Fruit fly (Drosophila melanogaster) whole organism, embryonic: ENCODE results near the gene PEK.

Source experiments
- Atf6 ChIP-seq: fragments of 200-800 bp; sonication (Bioruptor generic); IDR thresholded peaks from 2 replicates; pipeline ENCODE4 v1.3.6; 2022; ENCODE audit warnings: missing biosample characterization, missing genetic modification characterization
- Blimp-1 ChIP-seq: fragments of 200-800 bp; sonication (Bioruptor generic); optimal IDR thresholded peaks from 3 replicates; lab custom pipeline; 2018; ENCODE audit warnings: missing biosample characterization, missing genetic modification characterization, mild to moderate bottlenecking, moderate library complexity, missing genetic modification reagents
- CG10959 ChIP-seq: fragments of 200-800 bp; sonication (Bioruptor generic); IDR thresholded peaks from 2 replicates; pipeline ENCODE4 v1.3.6; 2022; ENCODE audit warnings: missing biosample characterization, missing genetic modification characterization
- CG11696 ChIP-seq: fragments of 200-800 bp; sonication (Bioruptor generic); IDR thresholded peaks from 2 replicates; pipeline ENCODE4 v1.3.6; 2022; ENCODE audit warnings: missing biosample characterization, missing genetic modification characterization
- CG12104 ChIP-seq: fragments of 200-800 bp; sonication (Bioruptor generic); optimal IDR thresholded peaks from 3 replicates; lab custom pipeline; 2016; ENCODE audit warnings: missing biosample characterization, missing genetic modification characterization
- CG12744 ChIP-seq: fragments of 200-800 bp; sonication (Bioruptor generic); optimal IDR thresholded peaks from 2 replicates; lab custom pipeline; 2016; ENCODE audit warnings: missing biosample characterization, missing genetic modification characterization
- CG13287 ChIP-seq: fragments of 200-800 bp; sonication (Bioruptor generic); IDR thresholded peaks from 2 replicates; pipeline ENCODE4 v1.3.6; 2022; ENCODE audit warnings: missing biosample characterization, missing genetic modification characterization; ENCODE audit not compliant: partially characterized antibody
- CG14710 ChIP-seq: fragments of 200-800 bp; sonication (Bioruptor generic); optimal IDR thresholded peaks from 3 replicates; lab custom pipeline; 2019; ENCODE audit warnings: missing biosample characterization, mild to moderate bottlenecking, missing genetic modification characterization, moderate library complexity
- CG17186 ChIP-seq: fragments of 200-800 bp; sonication (Bioruptor generic); optimal IDR thresholded peaks from 3 replicates; lab custom pipeline; 2017; ENCODE audit warnings: missing biosample characterization, missing genetic modification reagents, missing genetic modification characterization
- CG17829 ChIP-seq: fragments of 200-800 bp; optimal IDR thresholded peaks from 2 replicates; lab custom pipeline; 2019; ENCODE audit warnings: missing biosample characterization, mild to moderate bottlenecking, missing genetic modification characterization, moderate library complexity
- CG1832 ChIP-seq: fragments of 200-800 bp; sonication (Bioruptor generic); optimal IDR thresholded peaks from 2 replicates; lab custom pipeline; 2017; ENCODE audit warnings: missing biosample characterization, mild to moderate bottlenecking, missing genetic modification characterization, inconsistent platforms
- CG2120 ChIP-seq: fragments of 200-800 bp; sonication (Bioruptor generic); optimal IDR thresholded peaks from 3 replicates; lab custom pipeline; 2016; ENCODE audit warnings: missing biosample characterization, missing genetic modification characterization
- CG30020 ChIP-seq: fragments of 200-800 bp; optimal IDR thresholded peaks from 2 replicates; lab custom pipeline; 2019; ENCODE audit warnings: missing biosample characterization, mild to moderate bottlenecking, missing genetic modification characterization, moderate library complexity
- CG31224 ChIP-seq: fragments of 200-800 bp; sonication (Bioruptor generic); IDR thresholded peaks from 2 replicates; pipeline ENCODE4 v1.3.6; 2022; ENCODE audit warnings: missing biosample characterization, missing genetic modification characterization
- CG32772 ChIP-seq: fragments of 200-800 bp; sonication (Bioruptor generic); IDR thresholded peaks from 2 replicates; pipeline ENCODE4 v1.3.6; 2022; ENCODE audit warnings: missing biosample characterization, missing genetic modification characterization
- CG4617 ChIP-seq: fragments of 200-800 bp; sonication (Bioruptor generic); optimal IDR thresholded peaks from 3 replicates; lab custom pipeline; 2016; ENCODE audit warnings: missing biosample characterization, missing genetic modification characterization, borderline replicate concordance
- Camta ChIP-seq: fragments of 200-800 bp; sonication (Bioruptor generic); optimal IDR thresholded peaks from 2 replicates; lab custom pipeline; 2016; ENCODE audit warnings: missing biosample characterization, missing genetic modification characterization
- D ChIP-seq, 2 experiments: fragments of 200-800 bp in 1 of 2; fragments of >200 bp in 1 of 2; sonication (Bioruptor generic) in 1 of 2; optimal IDR thresholded peaks; 2 replicates in 1 of 2; 3 replicates in 1 of 2; lab custom pipeline; 2017; ENCODE audit warnings: mild to moderate bottlenecking in 1 of 2, missing biosample characterization in 1 of 2, missing genetic modification characterization in 1 of 2, missing genetic modification reagents in 1 of 2
- D19A ChIP-seq: fragments of 200-800 bp; optimal IDR thresholded peaks from 3 replicates; lab custom pipeline; 2019; ENCODE audit warnings: missing biosample characterization, mild to moderate bottlenecking, missing genetic modification characterization, moderate library complexity
- D19B ChIP-seq: fragments of 200-800 bp; sonication (Bioruptor generic); optimal IDR thresholded peaks from 2 replicates; lab custom pipeline; 2017; ENCODE audit warnings: missing biosample characterization, mild to moderate bottlenecking, missing genetic modification characterization
- Dp ChIP-seq: fragments of 200-800 bp; sonication (Bioruptor generic); optimal IDR thresholded peaks from 2 replicates; lab custom pipeline; 2018; ENCODE audit warnings: missing biosample characterization, mild to moderate bottlenecking, missing genetic modification characterization, moderate library complexity
- E2f2 ChIP-seq: fragments of 200-800 bp; sonication (Bioruptor generic); IDR thresholded peaks from 2 replicates; pipeline ENCODE4 v1.3.6; 2022; ENCODE audit warnings: missing biosample characterization, missing genetic modification characterization
- Elba2 ChIP-seq: fragments of 200-800 bp; sonication (Bioruptor generic); optimal IDR thresholded peaks from 3 replicates; lab custom pipeline; 2016; ENCODE audit warnings: missing biosample characterization, missing genetic modification characterization
- HmgZ ChIP-seq: fragments of 200-800 bp; sonication (Bioruptor generic); optimal IDR thresholded peaks from 2 replicates; lab custom pipeline; 2018; ENCODE audit warnings: missing biosample characterization, mild to moderate bottlenecking, missing genetic modification characterization
- Lhr ChIP-seq: fragments of 200-800 bp; sonication (Bioruptor generic); optimal IDR thresholded peaks from 3 replicates; lab custom pipeline; 2017; ENCODE audit warnings: mild to moderate bottlenecking, missing biosample characterization, missing genetic modification reagents, missing genetic modification characterization
- MBD-R2 ChIP-seq: fragments of 200-800 bp; sonication (Bioruptor generic); IDR thresholded peaks from 2 replicates; pipeline ENCODE4 v1.3.6; 2022; ENCODE audit warnings: missing biosample characterization, missing genetic modification characterization
- Myb ChIP-seq: fragments of 200-800 bp; sonication (Bioruptor generic); optimal IDR thresholded peaks from 2 replicates; lab custom pipeline; 2016; ENCODE audit warnings: missing biosample characterization, missing genetic modification characterization
- Nf-YB ChIP-seq: fragments of 200-800 bp; sonication (Bioruptor generic); optimal IDR thresholded peaks from 3 replicates; lab custom pipeline; 2019; ENCODE audit warnings: missing biosample characterization, mild to moderate bottlenecking, missing genetic modification characterization, moderate library complexity
- Pdp1 ChIP-seq, 2 experiments: fragments of 200-800 bp; sonication (Bioruptor generic); optimal IDR thresholded peaks; 3 replicates each; lab custom pipeline; 2016; ENCODE audit warnings: missing biosample characterization in 2 of 2, missing genetic modification characterization in 2 of 2, mild to moderate bottlenecking in 1 of 2, moderate library complexity in 1 of 2
- Side ChIP-seq: fragments of 200-800 bp; sonication (Bioruptor generic); optimal IDR thresholded peaks from 2 replicates; lab custom pipeline; 2016; ENCODE audit warnings: missing biosample characterization, missing genetic modification characterization
- Sin3A ChIP-seq: fragments of >200 bp; optimal IDR thresholded peaks from 2 replicates; lab custom pipeline; 2018
- Sry-δ ChIP-seq: fragments of 200-800 bp; sonication (Bioruptor generic); optimal IDR thresholded peaks from 2 replicates; lab custom pipeline; 2016; ENCODE audit warnings: missing biosample characterization, missing genetic modification characterization
- Xbp1 ChIP-seq: fragments of 200-800 bp; sonication (Bioruptor generic); optimal IDR thresholded peaks from 3 replicates; lab custom pipeline; 2016; ENCODE audit warnings: missing biosample characterization, mild to moderate bottlenecking, missing genetic modification characterization
- ap ChIP-seq: fragments of 200-800 bp; sonication (Bioruptor generic); IDR thresholded peaks from 2 replicates; pipeline ENCODE4 v1.3.6; 2022; ENCODE audit warnings: missing biosample characterization, missing genetic modification characterization
- cato ChIP-seq: fragments of 200-800 bp; sonication (Bioruptor generic); optimal IDR thresholded peaks from 2 replicates; lab custom pipeline; 2016; ENCODE audit warnings: missing biosample characterization, missing genetic modification characterization, borderline replicate concordance
- chinmo ChIP-seq: fragments of 200-800 bp; sonication (Bioruptor generic); IDR thresholded peaks from 4 replicates; pipeline ENCODE4 v1.3.6; 2022; ENCODE audit warnings: missing biosample characterization, missing genetic modification characterization; ENCODE audit not compliant: partially characterized antibody
- crp ChIP-seq, 2 experiments: fragments of 200-800 bp; sonication (Bioruptor generic); optimal IDR thresholded peaks; 2 replicates in 1 of 2; 3 replicates in 1 of 2; lab custom pipeline; 2017; ENCODE audit warnings: missing biosample characterization in 2 of 2, missing genetic modification characterization in 2 of 2, mild to moderate bottlenecking in 1 of 2, moderate library complexity in 1 of 2
- en ChIP-seq: fragments of 200-800 bp; sonication (Bioruptor generic); optimal IDR thresholded peaks from 2 replicates; lab custom pipeline; 2016; ENCODE audit warnings: missing biosample characterization, missing genetic modification characterization
- gce ChIP-seq: fragments of 200-800 bp; sonication (Bioruptor generic); IDR thresholded peaks from 3 replicates; pipeline ENCODE4 v1.3.6; 2022; ENCODE audit warnings: missing biosample characterization, missing genetic modification characterization
- gfzf ChIP-seq: fragments of 200-800 bp; sonication (Bioruptor generic); optimal IDR thresholded peaks from 2 replicates; lab custom pipeline; 2016; ENCODE audit warnings: missing biosample characterization, mild to moderate bottlenecking, missing genetic modification characterization, moderate library complexity
- grn ChIP-seq: fragments of 200-800 bp; sonication (Bioruptor generic); optimal IDR thresholded peaks from 3 replicates; lab custom pipeline; 2017; ENCODE audit warnings: missing biosample characterization, missing genetic modification characterization
- insv ChIP-seq, 2 experiments: fragments of 200-800 bp; sonication (Bioruptor generic); optimal IDR thresholded peaks; 3 replicates each; lab custom pipeline; 2016 to 2018; ENCODE audit warnings: missing biosample characterization in 2 of 2, missing genetic modification characterization in 2 of 2
- oc ChIP-seq: fragments of 200-800 bp; sonication (Bioruptor generic); optimal IDR thresholded peaks from 2 replicates; lab custom pipeline; 2018; ENCODE audit warnings: missing biosample characterization, mild to moderate bottlenecking, missing genetic modification characterization, moderate library complexity
- phol ChIP-seq: fragments of 200-800 bp; sonication (Bioruptor generic); optimal IDR thresholded peaks from 3 replicates; lab custom pipeline; 2018; ENCODE audit warnings: missing biosample characterization, mild to moderate bottlenecking, missing genetic modification characterization, moderate library complexity
- psq ChIP-seq: fragments of 200-800 bp; sonication (Bioruptor generic); optimal IDR thresholded peaks from 2 replicates; lab custom pipeline; 2017; ENCODE audit warnings: missing biosample characterization, missing genetic modification characterization
- pzg ChIP-seq: fragments of 200-800 bp; sonication (Bioruptor generic); optimal IDR thresholded peaks from 3 replicates; lab custom pipeline; 2018; ENCODE audit warnings: missing biosample characterization, mild to moderate bottlenecking, missing genetic modification characterization, moderate library complexity
- row ChIP-seq: fragments of 200-800 bp; sonication (Bioruptor generic); IDR thresholded peaks from 3 replicates; pipeline ENCODE4 v1.3.6; 2022; ENCODE audit warnings: missing biosample characterization, missing genetic modification characterization
- sim ChIP-seq: fragments of 200-800 bp; sonication (Bioruptor generic); IDR thresholded peaks from 2 replicates; pipeline ENCODE4 v1.3.6; 2022; ENCODE audit warnings: missing biosample characterization, missing genetic modification characterization
- stwl ChIP-seq: fragments of 200-800 bp; sonication (Bioruptor generic); optimal IDR thresholded peaks from 3 replicates; lab custom pipeline; 2018; ENCODE audit warnings: missing biosample characterization, mild to moderate bottlenecking, missing genetic modification characterization, moderate library complexity
- trem ChIP-seq: fragments of 200-800 bp; optimal IDR thresholded peaks from 3 replicates; lab custom pipeline; 2019; ENCODE audit warnings: missing biosample characterization, mild to moderate bottlenecking, missing genetic modification characterization, moderate library complexity

The PEK gene

dm6 chr3R:5464481-5464880 is at the start of gene PEK:
Gene PEK, minus strand, starts transcription at chr3R:5464753.
- peak; percentile 4 for TF ChIP-seq CG2120
- peak; percentile 16 for TF ChIP-seq CG17829 (tag; lab: Kevin White, UChicago)
- TF ChIP-seq Camta = no peak
- no peak for TF ChIP-seq cato
- TF ChIP-seq Sin3A (lab: Kevin White, UChicago) = no peak
- peak; percentile 0 for TF ChIP-seq D (optimal IDR thresholded peaks at IDR 0.05; lab: Kevin White, UChicago)
- no peak for TF ChIP-seq D (GFP tag; optimal IDR thresholded peaks at IDR 0.05; lab: Kevin White, UChicago)
- TF ChIP-seq D19A (tag; lab: Kevin White, UChicago) = peak; percentile 17
- TF ChIP-seq Blimp-1 (GFP tag; lab: Kevin White, UChicago) = no peak
- TF ChIP-seq CG1832 = no peak
- peak; percentile 42 for TF ChIP-seq CG14710 (tag; lab: Kevin White, UChicago)
- peak; percentile 32 for TF ChIP-seq Lhr (GFP tag; lab: Kevin White, UChicago)
- peak in 1 of 2 experiments; percentile 61 for TF ChIP-seq insv (GFP tag; optimal IDR thresholded peaks at IDR 0.05; lab: Kevin White, UChicago)
- TF ChIP-seq gfzf = peak; percentile 87
- no peak for TF ChIP-seq oc (tag; lab: Kevin White, UChicago)
- peak; percentile 75 for TF ChIP-seq CG17186
- no peak for TF ChIP-seq gce
- TF ChIP-seq ap (GFP tag; lab: Robert Waterston, UW) = no peak
- TF ChIP-seq pzg (GFP tag; lab: Kevin White, UChicago) = peak; percentile 78
- TF ChIP-seq row = 0 out of 3 replicates have a peak, but pooled peaks have one; percentile 20
- peak; percentile 7; the same call in 1 of the 4 replicates for TF ChIP-seq chinmo (GFP tag; lab: Robert Waterston, UW)
- TF ChIP-seq CG13287 = peak; percentile 11; the same call in 1 of the 2 replicates
- no peak for TF ChIP-seq CG12104 (GFP tag; lab: Kevin White, UChicago)
- peak in 1 of 2 experiments; percentile 61 for TF ChIP-seq crp (GFP tag; optimal IDR thresholded peaks at IDR 0.05; lab: Kevin White, UChicago)
- TF ChIP-seq Pdp1 (GFP tag; optimal IDR thresholded peaks at IDR 0.05; lab: Kevin White, UChicago) = peak in 1 of 2 experiments; percentile 42
- TF ChIP-seq MBD-R2 (GFP tag; lab: Robert Waterston, UW) = peak; percentile 60
- peak; percentile 60 for TF ChIP-seq stwl (tag; lab: Kevin White, UChicago)
- peak; percentile 51 for TF ChIP-seq Dp (GFP tag; lab: Kevin White, UChicago)
- no peak for TF ChIP-seq Xbp1 (GFP tag; lab: Kevin White, UChicago)
- peak; percentile 82 for TF ChIP-seq Elba2 (GFP tag; lab: Kevin White, UChicago)
- TF ChIP-seq D19B = no peak
- peak; percentile 8 for TF ChIP-seq phol (tag; lab: Kevin White, UChicago)
- no peak for TF ChIP-seq psq
- TF ChIP-seq CG12744 = no peak
- TF ChIP-seq CG31224 (GFP tag; lab: Robert Waterston, UW) = no peak
- peak; percentile 59 for TF ChIP-seq E2f2 (GFP tag; lab: Robert Waterston, UW)
- TF ChIP-seq CG4617 = peak; percentile 67
- TF ChIP-seq Myb (GFP tag; lab: Kevin White, UChicago) = peak; percentile 5
- TF ChIP-seq Side = no peak
- TF ChIP-seq trem (tag; lab: Kevin White, UChicago) = peak; percentile 44
- no peak for TF ChIP-seq grn (GFP tag; lab: Kevin White, UChicago)
- peak; percentile 9 for TF ChIP-seq CG30020
- peak; percentile 24 for TF ChIP-seq HmgZ (tag; lab: Kevin White, UChicago)
- no peak for TF ChIP-seq CG11696
- peak; percentile 6 for TF ChIP-seq Sry-δ (GFP tag; lab: Kevin White, UChicago)
- no peak for TF ChIP-seq sim (GFP tag; lab: Robert Waterston, UW)
- TF ChIP-seq Atf6 (GFP tag; lab: Robert Waterston, UW) = no peak
- no peak for TF ChIP-seq en (GFP tag; lab: Kevin White, UChicago)
- TF ChIP-seq CG32772 = no peak
- TF ChIP-seq CG10959 (GFP tag; lab: Robert Waterston, UW) = no peak
- TF ChIP-seq Nf-YB (GFP tag; lab: Kevin White, UChicago) = peak; percentile 53
